Worm (Caenorhabditis elegans) whole organism, young adult: Measurements from ENCODE around the gene eif-2D.

Experiments
- athp-1 ChIP-seq: sonication (generic microtip); optimal IDR thresholded peaks from 2 replicates; lab custom pipeline; 2017; ENCODE audit warnings: mild to moderate bottlenecking, missing genetic modification characterization, missing compliant biosample characterization
- ceh-58 ChIP-seq: fragments of 200-800 bp; sonication (Bioruptor generic); IDR thresholded peaks from 2 replicates; pipeline ENCODE4 v1.3.6; 2022; ENCODE audit warnings: missing genetic modification characterization, missing compliant biosample characterization
- dpff-1 ChIP-seq: sonication (generic microtip); optimal IDR thresholded peaks from 2 replicates; lab custom pipeline; 2017; ENCODE audit warnings: mild to moderate bottlenecking, missing genetic modification characterization, missing compliant biosample characterization
- hmg-1.2 ChIP-seq: fragments of 200-800 bp; sonication (Bioruptor generic); IDR thresholded peaks from 2 replicates; pipeline ENCODE4 v1.3.6; 2022; ENCODE audit warnings: missing genetic modification reagents, missing genetic modification characterization, missing compliant biosample characterization
- madf-3 ChIP-seq: fragments of 200-800 bp; sonication (Bioruptor generic); IDR thresholded peaks from 2 replicates; pipeline ENCODE4 v1.3.6; 2022; ENCODE audit warnings: missing genetic modification reagents, missing genetic modification characterization, missing compliant biosample characterization
- madf-8 ChIP-seq: fragments of 200-800 bp; sonication (Bioruptor generic); conservative IDR thresholded peaks from 2 replicates; pipeline ENCODE4 v1.3.6; 2022; ENCODE audit warnings: missing genetic modification reagents, missing genetic modification characterization, missing compliant biosample characterization
- nhr-90 ChIP-seq: sonication (generic microtip); optimal IDR thresholded peaks from 2 replicates; lab custom pipeline; 2016; ENCODE audit warnings: missing genotype, mild to moderate bottlenecking, missing genetic modification characterization, missing compliant biosample characterization
- tlf-1 ChIP-seq: fragments of 200-800 bp; sonication (Bioruptor generic); optimal IDR thresholded peaks from 2 replicates; lab custom pipeline; 2018; ENCODE audit warnings: mild to moderate bottlenecking, missing genetic modification characterization, missing compliant biosample characterization
- ztf-18 ChIP-seq: sonication (generic microtip); optimal IDR thresholded peaks from 2 replicates; lab custom pipeline; 2016; ENCODE audit warnings: missing genotype, mild to moderate bottlenecking, missing genetic modification characterization, missing compliant biosample characterization
- ztf-25 ChIP-seq: fragments of 200-800 bp; sonication (Bioruptor generic); IDR thresholded peaks from 2 replicates; pipeline ENCODE4 v1.3.6; 2022; ENCODE audit warnings: missing genetic modification reagents, missing genetic modification characterization, missing compliant biosample characterization

DNA sequence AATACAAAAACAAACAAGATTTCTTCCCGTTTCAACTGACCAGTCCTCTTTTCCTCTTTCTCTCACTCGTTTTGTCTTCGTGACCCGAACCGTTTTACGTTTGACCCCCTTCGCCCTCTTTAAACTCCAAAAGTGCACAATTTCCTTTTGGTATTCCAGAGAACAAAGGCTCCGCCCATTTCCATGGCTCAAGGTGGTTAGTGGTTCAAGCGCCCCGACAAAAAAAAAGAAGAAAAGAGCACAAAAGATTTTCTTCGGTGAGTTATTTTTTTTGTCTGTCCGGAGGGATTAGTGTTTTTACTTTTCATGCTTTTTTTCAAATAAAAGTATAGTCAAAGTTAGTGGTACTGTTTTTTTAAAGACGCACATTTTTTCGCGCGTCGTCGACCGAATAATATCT lies 16.0 kb downstream of the eif-2D start, which contains the start of gene osta-2:
- no peak for TF ChIP-seq madf-8 (GFP tag; lab: Robert Waterston, UW)
- no peak for TF ChIP-seq athp-1 (tag; lab: Kevin White, UChicago)
- no peak for TF ChIP-seq madf-3 (GFP tag; lab: Robert Waterston, UW)
- TF ChIP-seq hmg-1.2 (GFP tag; lab: Robert Waterston, UW), result no peak
- TF ChIP-seq dpff-1 (tag; lab: Kevin White, UChicago), result no peak
- no peak for TF ChIP-seq nhr-90 (tag; lab: Kevin White, UChicago)
- no peak for TF ChIP-seq tlf-1
- no peak for TF ChIP-seq ztf-25
- no peak for TF ChIP-seq ztf-18
- TF ChIP-seq ceh-58 (GFP tag; lab: Robert Waterston, UW), result no peak
